Fruit fly (Drosophila melanogaster) whole organism, prepupa: ENCODE results near the gene Rab11.

Experiments
- CG32006 ChIP-seq: fragments of 200-800 bp; sonication (Bioruptor generic); optimal IDR thresholded peaks from 3 replicates; lab custom pipeline; 2017; ENCODE audit warnings: missing biosample characterization, mild to moderate bottlenecking, missing genetic modification characterization
- CG8119 ChIP-seq: fragments of 200-800 bp; sonication (Bioruptor generic); IDR thresholded peaks from 3 replicates; pipeline ENCODE4 v1.3.6; 2022; ENCODE audit warnings: missing biosample characterization, missing genetic modification characterization
- CG8632 ChIP-seq: fragments of 200-800 bp; sonication (Bioruptor generic); optimal IDR thresholded peaks from 3 replicates; lab custom pipeline; 2016; ENCODE audit warnings: missing biosample characterization, missing genetic modification characterization
- Eip78C ChIP-seq: fragments of 200-800 bp; sonication (Bioruptor generic); peaks from one replicate; lab custom pipeline; 2016; ENCODE audit warnings: missing biosample characterization, missing genetic modification characterization
- dac ChIP-seq: fragments of 200-800 bp; sonication (Bioruptor generic); optimal IDR thresholded peaks from 2 replicates; lab custom pipeline; 2017; ENCODE audit warnings: missing biosample characterization, mild to moderate bottlenecking, missing genetic modification characterization
- dsx ChIP-seq: fragments of 200-800 bp; optimal IDR thresholded peaks from 3 replicates; lab custom pipeline; 2019; ENCODE audit warnings: missing biosample characterization, mild to moderate bottlenecking, missing genetic modification characterization, moderate library complexity; ENCODE audit not compliant: poor library complexity, severe bottlenecking
- fkh ChIP-seq: fragments of 200-800 bp; sonication (Bioruptor generic); optimal IDR thresholded peaks from 3 replicates; lab custom pipeline; 2017; ENCODE audit warnings: missing biosample characterization, mild to moderate bottlenecking, missing genetic modification characterization, moderate library complexity
- lz ChIP-seq: fragments of 200-800 bp; sonication (Bioruptor generic); optimal IDR thresholded peaks from 3 replicates; lab custom pipeline; 2016; ENCODE audit warnings: missing biosample characterization, missing genetic modification characterization
- spab ChIP-seq: fragments of 200-800 bp; sonication (Bioruptor generic); optimal IDR thresholded peaks from 2 replicates; lab custom pipeline; 2017; ENCODE audit warnings: missing biosample characterization, mild to moderate bottlenecking, missing genetic modification characterization, missing genetic modification reagents
- vri ChIP-seq: fragments of 200-800 bp; sonication (Bioruptor generic); optimal IDR thresholded peaks from 3 replicates; lab custom pipeline; 2016; ENCODE audit warnings: missing biosample characterization, mild to moderate bottlenecking, missing genetic modification characterization

Gene Rab11

dm6 chr3R:21161620-21162029, 50.4 kb downstream of the Rab11 start:
- TF ChIP-seq CG32006 (GFP tag; lab: Kevin White, UChicago) (peak; percentile 34), vri (GFP tag; lab: Kevin White, UChicago) (peak; percentile 42), dsx (GFP tag; lab: Kevin White, UChicago) (peak; percentile 76), CG8119 (GFP tag; lab: Robert Waterston, UW) (0 out of 3 replicates have a peak, but pooled peaks have one; percentile 21), fkh (GFP tag; lab: Kevin White, UChicago) (peak; percentile 67), CG8632 (peak; percentile 3), dac (GFP tag; lab: Kevin White, UChicago) (no peak), Eip78C (peak; percentile 59), lz (GFP tag; lab: Kevin White, UChicago) (no peak), spab (no peak)

DNA sequence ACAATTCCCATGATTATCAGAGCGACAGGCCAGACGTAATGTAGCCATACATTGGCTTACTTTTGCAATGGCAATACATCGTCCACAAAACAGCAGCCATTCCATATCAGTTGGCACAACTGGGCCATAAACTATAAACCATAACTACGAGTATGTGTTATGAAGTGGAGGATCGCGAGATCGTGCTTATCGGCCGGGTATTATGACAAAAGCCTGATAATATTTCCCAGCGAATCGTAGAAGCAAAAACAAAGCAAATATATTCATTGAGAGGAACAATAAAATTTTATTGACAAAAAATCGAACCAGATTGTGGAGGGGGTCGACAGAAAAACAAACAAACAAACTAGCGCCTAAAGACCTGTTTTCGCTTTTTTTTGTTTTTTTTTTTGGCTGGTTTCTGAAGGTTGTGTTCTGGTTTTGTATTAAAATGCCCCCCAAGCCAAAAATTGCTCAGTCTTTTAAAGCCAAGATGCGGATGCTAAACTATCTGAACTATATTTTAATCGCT, 52.2 kb downstream of the Rab11 start, which contains the start of gene CG5810:
CG5810 (plus strand) TSS at position 461 of the 511 bp plus-strand sequence.
- TF ChIP-seq vri (GFP tag; lab: Kevin White, UChicago): peak; percentile 77
- TF ChIP-seq CG32006 (GFP tag; lab: Kevin White, UChicago): no peak
- peak; percentile 59 for TF ChIP-seq fkh (GFP tag; lab: Kevin White, UChicago)
